Fruit fly (Drosophila melanogaster): ENCODE measurements around the gene Rev1.
A peak's percentile ranks its signal among the peaks of the same experiment; 100 is the strongest.

Rev1 gene

DNA sequence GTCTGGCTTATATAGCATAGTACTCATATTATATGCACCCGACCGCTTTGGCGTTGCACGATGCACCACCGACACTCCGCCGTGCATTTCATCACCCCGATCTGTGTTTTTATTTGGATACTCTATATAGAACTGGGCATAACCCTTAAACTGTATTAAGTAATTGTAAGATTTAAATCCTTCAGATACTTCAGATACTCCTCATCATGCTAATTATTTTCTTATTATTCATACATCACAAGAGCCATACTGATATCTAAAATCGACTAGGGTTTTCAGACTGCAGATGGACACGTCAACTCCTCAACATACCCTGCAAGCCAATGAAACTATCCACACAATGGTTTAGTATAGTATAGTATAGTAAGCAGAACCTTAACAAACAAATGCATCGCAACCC, 30.6 kb upstream of the Rev1 start (continued):
- TF ChIP-seq ewg (GFP tag; optimal IDR thresholded peaks at IDR 0.05) (no peak), D19A (tag; optimal IDR thresholded peaks at IDR 0.05) (peak; percentile 92), CG17912 (GFP tag; optimal IDR thresholded peaks at IDR 0.05) (no peak), B-H2 (GFP tag; optimal IDR thresholded peaks at IDR 0.05) (no peak), CG13775 (GFP tag; optimal IDR thresholded peaks at IDR 0.05) (no peak), lola (GFP tag; optimal IDR thresholded peaks at IDR 0.05) (peak in 1 of 3 experiments; percentile 47), zfh2 (GFP tag; optimal IDR thresholded peaks at IDR 0.05) (no peak), CG14965 (GFP tag; optimal IDR thresholded peaks at IDR 0.05; ENCODE audit: borderline replicate concordance) (no peak), sug (tag; optimal IDR thresholded peaks at IDR 0.05) (no peak), gsb (GFP tag; IDR thresholded peaks at IDR 0.05) (no peak), gcm (GFP tag; optimal IDR thresholded peaks at IDR 0.05) (no peak), CG11504 (tag; optimal IDR thresholded peaks at IDR 0.05) (peak; percentile 31), CG14050 (GFP tag; IDR thresholded peaks at IDR 0.05) (no peak), h (optimal IDR thresholded peaks at IDR 0.05) (no peak), CG7963 (GFP tag; IDR thresholded peaks at IDR 0.05; ENCODE audit: partially characterized antibody) (no peak), wek (GFP tag; optimal IDR thresholded peaks at IDR 0.05) (no peak), jing (GFP tag; optimal IDR thresholded peaks at IDR 0.05) (peak; percentile 8), Gsc (GFP tag; IDR thresholded peaks at IDR 0.05) (no peak), CG17612 (GFP tag; IDR thresholded peaks at IDR 0.05) (no peak), CG8388 (GFP tag; optimal IDR thresholded peaks at IDR 0.05) (peak; percentile 2), ash1 (GFP tag; optimal IDR thresholded peaks at IDR 0.05) (no peak), lmd (GFP tag; IDR thresholded peaks at IDR 0.05) (peak; percentile 42; the same call in 1 of the 2 replicates), CG13894 (tag; optimal IDR thresholded peaks at IDR 0.05) (no peak), hb (GFP tag; IDR thresholded peaks at IDR 0.05; ENCODE audit: partially characterized antibody) (no peak), dmrt99B (tag; optimal IDR thresholded peaks at IDR 0.05) (peak; percentile 41), CG3407 (GFP tag; optimal IDR thresholded peaks at IDR 0.05) (no peak), CG3847 (GFP tag; IDR thresholded peaks at IDR 0.05) (no peak), ATbp (GFP tag; optimal IDR thresholded peaks at IDR 0.05) (no peak), CG12299 (tag; optimal IDR thresholded peaks at IDR 0.05) (no peak), Tbp (GFP tag; optimal IDR thresholded peaks at IDR 0.05) (no peak), br (optimal IDR thresholded peaks at IDR 0.05) (no peak), HLH54F (GFP tag; optimal IDR thresholded peaks at IDR 0.05) (no peak), CG18619 (GFP tag; optimal IDR thresholded peaks at IDR 0.05) (no peak), CG34224 (GFP tag; IDR thresholded peaks at IDR 0.05; ENCODE audit: partially characterized antibody) (no peak), Mad (GFP tag; optimal IDR thresholded peaks at IDR 0.05) (no peak), jumu (GFP tag; optimal IDR thresholded peaks at IDR 0.05) (no peak), disco-r (GFP tag; optimal IDR thresholded peaks at IDR 0.05) (no peak), Scr (GFP tag; IDR thresholded peaks at IDR 0.05; ENCODE audit: partially characterized antibody) (no peak), sc (optimal IDR thresholded peaks at IDR 0.05) (no peak), sc (GFP tag; optimal IDR thresholded peaks at IDR 0.05) (no peak), crc (GFP tag; optimal IDR thresholded peaks at IDR 0.05) (no peak), CG2889 (GFP tag; IDR thresholded peaks at IDR 0.05) (no peak), repo (GFP tag; optimal IDR thresholded peaks at IDR 0.05) (no peak), cwo (GFP tag; optimal IDR thresholded peaks at IDR 0.05) (no peak), Bdp1 (GFP tag; optimal IDR thresholded peaks at IDR 0.05) (no peak), CG4404 (GFP tag; IDR thresholded peaks at IDR 0.05) (peak; percentile 34; the same call in 1 of the 2 replicates), CG16815 (GFP tag; optimal IDR thresholded peaks at IDR 0.05) (no peak), CoRest (tag; optimal IDR thresholded peaks at IDR 0.05) (peak; percentile 5), lbe (GFP tag; optimal IDR thresholded peaks at IDR 0.05) (no peak), CG2875 (GFP tag; optimal IDR thresholded peaks at IDR 0.05) (no peak), ranshi (GFP tag; IDR thresholded peaks at IDR 0.05) (no peak), CG5953 (GFP tag; IDR thresholded peaks at IDR 0.05) (no peak)
